Fruit fly (Drosophila melanogaster) Kc167 (cell line): Measurements from ENCODE around the gene RpS19a.

ENCODE experiments used
- Sin3A ChIP-seq: fragments of >200 bp; optimal IDR thresholded peaks from 2 replicates; lab custom pipeline; 2018; ENCODE audit warnings: missing external identifiers
- h ChIP-seq: fragments of >200 bp; optimal IDR thresholded peaks from 3 replicates; lab custom pipeline; 2018; ENCODE audit warnings: missing external identifiers

- no peak for TF ChIP-seq Sin3A (lab: Kevin White, UChicago)
- TF ChIP-seq h (lab: Kevin White, UChicago) = no peak
Observed at dm6 chrX:16621462-16621861, 16.2 kb upstream of the RpS19a start, which contains the start of gene CG9782.
